Fruit fly (Drosophila melanogaster) whole organism, adult: ENCODE measurements around the gene CG4998.

Source experiments
- CG11617 ChIP-seq: fragments of 200-800 bp; sonication (Bioruptor generic); optimal IDR thresholded peaks from 2 replicates; lab custom pipeline; 2017; ENCODE audit warnings: mild to moderate bottlenecking, missing biosample characterization, missing genetic modification reagents, missing genetic modification characterization
- CG14711 ChIP-seq: fragments of 200-800 bp; sonication (Bioruptor generic); optimal IDR thresholded peaks from 2 replicates; lab custom pipeline; 2018; ENCODE audit warnings: missing biosample characterization, mild to moderate bottlenecking, missing genetic modification characterization, moderate library complexity
- CG1620 ChIP-seq: fragments of 200-800 bp; sonication (Bioruptor generic); optimal IDR thresholded peaks from 2 replicates; lab custom pipeline; 2016; ENCODE audit warnings: missing biosample characterization, missing genetic modification characterization
- CG33017 ChIP-seq: fragments of 200-800 bp; sonication (Bioruptor generic); optimal IDR thresholded peaks from 2 replicates; lab custom pipeline; 2018; ENCODE audit warnings: missing biosample characterization, mild to moderate bottlenecking, missing genetic modification characterization, moderate library complexity
- CG5204 ChIP-seq: fragments of 200-800 bp; sonication (Bioruptor generic); optimal IDR thresholded peaks from 2 replicates; lab custom pipeline; 2016; ENCODE audit warnings: missing biosample characterization, missing genetic modification characterization
- CG7045 ChIP-seq: fragments of 200-800 bp; sonication (Bioruptor generic); optimal IDR thresholded peaks from 2 replicates; lab custom pipeline; 2017; ENCODE audit warnings: missing biosample characterization, mild to moderate bottlenecking, missing genetic modification characterization
- CG7101 ChIP-seq: fragments of 200-800 bp; sonication (Bioruptor generic); optimal IDR thresholded peaks from 2 replicates; lab custom pipeline; 2018; ENCODE audit warnings: missing biosample characterization, mild to moderate bottlenecking, missing genetic modification characterization, moderate library complexity
- Clk ChIP-seq: fragments of 200-800 bp; sonication (Bioruptor generic); optimal IDR thresholded peaks from 2 replicates; lab custom pipeline; 2017; ENCODE audit warnings: missing biosample characterization, missing genetic modification characterization
- Crg-1 ChIP-seq: fragments of 200-800 bp; sonication (Bioruptor generic); optimal IDR thresholded peaks from 2 replicates; lab custom pipeline; 2016; ENCODE audit warnings: missing biosample characterization, missing genetic modification characterization
- Hr96 ChIP-seq: fragments of 200-800 bp; sonication (Bioruptor generic); optimal IDR thresholded peaks from 2 replicates; lab custom pipeline; 2016; ENCODE audit warnings: missing biosample characterization, missing genetic modification characterization
- Mnt ChIP-seq: fragments of 200-800 bp; sonication (Bioruptor generic); optimal IDR thresholded peaks from 2 replicates; lab custom pipeline; 2016; ENCODE audit warnings: missing biosample characterization, mild to moderate bottlenecking, missing genetic modification characterization
- bab1 ChIP-seq: fragments of 200-800 bp; sonication (Bioruptor generic); optimal IDR thresholded peaks from 3 replicates; lab custom pipeline; 2019; ENCODE audit warnings: missing biosample characterization, mild to moderate bottlenecking, missing genetic modification characterization, moderate library complexity
- cic ChIP-seq: fragments of 200-800 bp; sonication (Bioruptor generic); optimal IDR thresholded peaks from 2 replicates; lab custom pipeline; 2017; ENCODE audit warnings: missing biosample characterization, mild to moderate bottlenecking, missing genetic modification characterization, moderate library complexity
- cnc ChIP-seq, 2 experiments: fragments of >200 bp; optimal IDR thresholded peaks; 2 replicates each; lab custom pipeline; 2017
- kay ChIP-seq: fragments of 200-800 bp; sonication (Bioruptor generic); peaks from one replicate; lab custom pipeline; 2016; ENCODE audit warnings: missing biosample characterization, missing genetic modification characterization, borderline replicate concordance
- ovo ChIP-seq: fragments of 200-800 bp; sonication (Bioruptor generic); optimal IDR thresholded peaks from 2 replicates; lab custom pipeline; 2016; ENCODE audit warnings: missing biosample characterization, missing genetic modification characterization
- pad ChIP-seq: fragments of 200-800 bp; sonication (Bioruptor generic); optimal IDR thresholded peaks from 3 replicates; lab custom pipeline; 2017; ENCODE audit warnings: missing biosample characterization, missing genetic modification characterization, mild to moderate bottlenecking, moderate library complexity, missing genetic modification reagents
- tj ChIP-seq: fragments of 200-800 bp; sonication (Bioruptor generic); optimal IDR thresholded peaks from 3 replicates; lab custom pipeline; 2017; ENCODE audit warnings: missing biosample characterization, mild to moderate bottlenecking, missing genetic modification characterization, moderate library complexity
- toe ChIP-seq: fragments of 200-800 bp; sonication (Bioruptor generic); optimal IDR thresholded peaks from 2 replicates; lab custom pipeline; 2016; ENCODE audit warnings: missing biosample characterization, missing genetic modification characterization

The CG4998 gene

DNA sequence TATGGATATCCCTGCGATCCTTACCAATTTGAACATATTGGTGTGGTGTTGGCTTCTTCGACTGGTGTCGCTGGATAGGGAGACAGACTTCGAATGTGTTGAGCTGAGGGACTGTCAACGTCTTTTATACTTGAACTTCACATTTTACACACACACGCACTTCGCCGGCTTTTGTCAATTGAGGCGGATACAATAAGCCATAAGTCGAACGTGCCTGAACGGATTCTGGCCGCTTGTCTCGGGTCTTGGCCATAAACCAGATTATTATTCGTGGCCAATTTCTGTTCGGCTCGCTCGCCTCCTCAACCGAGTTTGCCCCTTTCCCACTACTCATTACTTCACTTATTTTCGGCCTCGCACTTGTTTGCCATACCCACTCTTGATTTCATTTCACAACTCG is 35.7 kb upstream of the CG4998 start, which contains the start of gene CG13044:
CG13044 (minus strand) TSS at position 101 of the 400 bp plus-strand sequence.
- TF ChIP-seq toe (GFP tag; lab: Kevin White, UChicago): no peak
- no peak for TF ChIP-seq CG7101 (tag; lab: Kevin White, UChicago)
- no peak for TF ChIP-seq Mnt (GFP tag; lab: Kevin White, UChicago)
- TF ChIP-seq CG5204 (GFP tag; lab: Kevin White, UChicago): no peak
- no peak for TF ChIP-seq cnc (optimal IDR thresholded peaks at IDR 0.05; lab: Kevin White, UChicago)
- TF ChIP-seq CG33017 (tag; lab: Kevin White, UChicago): no peak
- TF ChIP-seq CG1620: no peak
- TF ChIP-seq Hr96 (GFP tag; lab: Kevin White, UChicago): no peak
- no peak for TF ChIP-seq CG7045 (GFP tag; lab: Kevin White, UChicago)
- TF ChIP-seq ovo (GFP tag; lab: Kevin White, UChicago): no peak
- no peak for TF ChIP-seq CG14711 (tag; lab: Kevin White, UChicago)

- TF ChIP-seq CG7101 (tag; lab: Kevin White, UChicago): no peak
These were observed 34.8 kb upstream of the CG4998 start, which contains the start of gene CG43249 for dm6 chr3L:16303982-16304381. CG43249 (plus strand) TSS chr3L:16304282.

DNA sequence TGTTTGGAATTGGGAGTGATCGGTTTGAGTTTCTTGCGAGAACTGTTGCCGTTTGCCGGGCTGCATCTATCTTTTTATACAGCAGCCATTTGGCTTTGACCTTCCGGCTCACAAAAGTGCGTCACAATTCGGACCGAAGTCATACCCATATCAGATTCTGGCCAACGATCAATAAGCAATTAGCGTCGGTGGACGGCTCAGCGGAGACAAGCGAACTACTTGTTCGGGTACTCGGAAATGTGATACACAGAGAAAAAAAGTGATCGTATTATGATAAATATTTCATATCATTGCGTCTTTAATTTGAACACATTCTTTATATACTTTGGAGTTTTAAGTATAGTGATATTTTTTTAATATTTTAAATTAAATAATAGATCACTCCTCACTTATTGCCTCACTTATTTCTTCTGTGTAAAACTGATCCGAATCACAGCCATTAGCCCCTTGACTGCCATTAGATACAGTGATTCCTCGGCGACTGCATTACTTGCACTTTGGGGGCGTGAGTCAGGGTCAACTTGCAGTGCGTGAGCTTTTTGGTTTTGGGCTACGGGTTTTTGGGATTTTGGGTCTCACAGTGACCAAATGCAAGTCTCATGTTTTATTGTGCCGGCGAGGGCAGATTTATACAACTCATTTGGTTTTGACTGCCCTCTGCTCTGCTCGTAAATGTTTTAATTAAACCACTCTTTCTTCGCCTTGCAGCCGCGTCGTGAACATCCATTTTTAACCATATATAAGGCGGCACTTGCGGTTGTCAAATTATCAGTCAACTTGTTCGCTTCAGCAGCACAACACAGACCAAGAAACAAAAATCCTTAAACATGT is 32.8 kb upstream of the CG4998 start, which contains the start of the genes CG13043 and CG13063:
CG13043 (minus strand) TSS at position 51 of the 831 bp plus-strand sequence.
CG13063 (plus strand) TSS at position 781 of the 831 bp plus-strand sequence.
- TF ChIP-seq pad (no peak), cnc (optimal IDR thresholded peaks at IDR 0.05; lab: Kevin White, UChicago) (no peak), Clk (GFP tag; lab: Kevin White, UChicago) (no peak), bab1 (GFP tag; lab: Kevin White, UChicago) (no peak), Mnt (GFP tag; lab: Kevin White, UChicago) (no peak), Hr96 (GFP tag; lab: Kevin White, UChicago) (no peak), Crg-1 (GFP tag; lab: Kevin White, UChicago) (no peak)

DNA sequence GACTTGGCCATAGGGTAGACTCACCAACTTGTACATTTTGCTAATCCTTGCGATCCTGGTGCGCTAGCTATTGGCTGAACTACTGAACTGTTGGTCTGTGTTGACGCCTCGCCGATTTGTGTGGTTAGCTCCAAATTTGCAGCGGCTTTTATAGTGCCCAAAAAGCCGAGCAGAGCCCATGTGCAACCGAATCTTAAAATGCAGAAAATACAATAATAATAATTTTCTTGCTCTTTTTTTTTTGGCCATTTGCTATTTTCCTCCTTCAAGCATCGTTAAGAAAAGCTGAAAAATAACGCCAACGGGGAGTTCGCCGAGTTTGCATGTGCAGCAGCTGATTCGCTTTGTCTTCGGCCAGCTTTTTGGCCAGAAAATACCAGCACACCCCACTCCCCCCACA is 30.4 kb upstream of the CG4998 start, which contains the start of gene CG13042:
CG13042 (minus strand) TSS at position 101 of the 400 bp plus-strand sequence.
- TF ChIP-seq Clk (GFP tag; lab: Kevin White, UChicago) (no peak), CG7101 (tag; lab: Kevin White, UChicago) (no peak), Mnt (GFP tag; lab: Kevin White, UChicago) (no peak), CG11617 (GFP tag; lab: Kevin White, UChicago) (no peak), bab1 (GFP tag; lab: Kevin White, UChicago) (no peak), cic (no peak), ovo (GFP tag; lab: Kevin White, UChicago) (no peak), CG14711 (tag; lab: Kevin White, UChicago) (no peak), toe (GFP tag; lab: Kevin White, UChicago) (no peak), Hr96 (GFP tag; lab: Kevin White, UChicago) (no peak), tj (GFP tag; lab: Kevin White, UChicago) (no peak)

dm6 chr3L:16309972-16310371 is 28.8 kb upstream of the CG4998 start:
- TF ChIP-seq CG5204 (GFP tag; lab: Kevin White, UChicago) (peak; percentile 32), tj (GFP tag; lab: Kevin White, UChicago) (no peak), cic (no peak), CG33017 (tag; lab: Kevin White, UChicago) (no peak)

dm6 chr3L:16313985-16314384 is 24.8 kb upstream of the CG4998 start, which contains the start of gene CG13062:
CG13062 (plus strand) TSS chr3L:16314285.
- TF ChIP-seq CG33017 (tag; lab: Kevin White, UChicago) (no peak), Mnt (GFP tag; lab: Kevin White, UChicago) (no peak), CG5204 (GFP tag; lab: Kevin White, UChicago) (no peak), toe (GFP tag; lab: Kevin White, UChicago) (no peak), kay (GFP tag; lab: Kevin White, UChicago) (no peak), CG14711 (tag; lab: Kevin White, UChicago) (no peak), cic (no peak), Hr96 (GFP tag; lab: Kevin White, UChicago) (no peak), Clk (GFP tag; lab: Kevin White, UChicago) (no peak)

DNA sequence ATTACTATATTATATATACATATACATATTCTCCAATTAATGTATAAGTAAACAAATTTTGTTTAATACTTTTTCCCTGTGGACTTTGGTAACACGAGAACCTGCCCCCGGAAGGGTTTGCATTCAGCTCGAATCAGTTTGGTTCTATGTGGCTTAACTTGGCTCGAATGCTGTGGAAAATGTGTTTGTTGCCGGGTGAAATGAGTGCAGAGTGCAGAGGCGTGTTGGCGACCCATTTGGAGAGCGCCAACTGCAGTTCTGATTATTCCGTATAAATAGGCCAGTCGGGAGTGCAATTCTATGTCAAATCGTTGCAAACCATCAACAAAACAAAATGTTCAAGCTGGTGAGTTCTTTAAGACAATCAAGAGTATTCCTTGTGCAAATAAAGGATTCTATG is 21.1 kb upstream of the CG4998 start, which contains the start of gene Nplp3:
Nplp3 (plus strand) TSS at position 301 of the 400 bp plus-strand sequence.
- no peak for TF ChIP-seq Crg-1 (GFP tag; lab: Kevin White, UChicago)
